Worm (Caenorhabditis elegans) whole organism, L2 larva: ENCODE results near the gene R07E5.11.
A peak's percentile ranks its signal among the peaks of the same experiment; 100 is the strongest.

ENCODE experiments used
- C34F6.9 ChIP-seq: fragments of 150-350 bp; optimal IDR thresholded peaks from 2 replicates; lab custom pipeline; 2014; ENCODE audit warnings: missing biosample characterization, missing genetic modification characterization
- R02D3.7 ChIP-seq: fragments of 150-350 bp; optimal IDR thresholded peaks from 2 replicates; lab custom pipeline; 2014; ENCODE audit warnings: missing biosample characterization, missing genetic modification characterization
- ZK546.5 ChIP-seq: sonication (generic microtip); optimal IDR thresholded peaks from 2 replicates; lab custom pipeline; 2017; ENCODE audit warnings: missing biosample characterization, missing genetic modification characterization
- alr-1 ChIP-seq: fragments of 150-350 bp; optimal IDR thresholded peaks from 2 replicates; lab custom pipeline; 2014; ENCODE audit warnings: missing biosample characterization, missing genetic modification characterization
- aly-2 ChIP-seq: fragments of 150-350 bp; optimal IDR thresholded peaks from 2 replicates; lab custom pipeline; 2014; ENCODE audit warnings: missing biosample characterization, missing genetic modification characterization
- ceh-16 ChIP-seq: fragments of 150-350 bp; optimal IDR thresholded peaks from 2 replicates; lab custom pipeline; 2014; ENCODE audit warnings: missing biosample characterization, missing genetic modification characterization
- ceh-82 ChIP-seq: fragments of 150-350 bp; optimal IDR thresholded peaks from 2 replicates; lab custom pipeline; 2014; ENCODE audit warnings: missing biosample characterization, missing genetic modification characterization
- crh-2 ChIP-seq: sonication (generic microtip); optimal IDR thresholded peaks from 2 replicates; lab custom pipeline; 2017; ENCODE audit warnings: missing biosample characterization, missing genetic modification characterization
- dmd-4 ChIP-seq: sonication (generic microtip); optimal IDR thresholded peaks from 2 replicates; lab custom pipeline; 2017; ENCODE audit warnings: missing biosample characterization, missing genetic modification characterization
- egl-27 ChIP-seq: sonication (generic microtip); optimal IDR thresholded peaks from 3 replicates; lab custom pipeline; 2017; ENCODE audit warnings: missing biosample characterization, missing genetic modification reagents, missing genetic modification characterization
- elt-3 ChIP-seq: sonication (generic microtip); optimal IDR thresholded peaks from 2 replicates; lab custom pipeline; 2017; ENCODE audit warnings: missing biosample characterization, missing genetic modification characterization
- fos-1 ChIP-seq: fragments of 150-350 bp; optimal IDR thresholded peaks from 2 replicates; lab custom pipeline; 2014; ENCODE audit warnings: missing biosample characterization, missing genetic modification characterization
- lsy-2 ChIP-seq, 2 experiments: fragments of 150-350 bp in 1 of 2; sonication (generic microtip) in 1 of 2; optimal IDR thresholded peaks; 2 replicates each; lab custom pipeline; 2014 to 2017; ENCODE audit warnings: missing biosample characterization in 2 of 2, missing genetic modification characterization in 2 of 2
- mab-5 ChIP-seq: fragments of 150-350 bp; optimal IDR thresholded peaks from 2 replicates; lab custom pipeline; 2014; ENCODE audit warnings: missing biosample characterization, missing genetic modification characterization
- nhr-11 ChIP-seq: fragments of 150-350 bp; optimal IDR thresholded peaks from 2 replicates; lab custom pipeline; 2014; ENCODE audit warnings: missing biosample characterization, missing genetic modification characterization
- nhr-129 ChIP-seq: fragments of 150-350 bp; optimal IDR thresholded peaks from 2 replicates; lab custom pipeline; 2014; ENCODE audit warnings: missing biosample characterization, missing genetic modification characterization
- nhr-237 ChIP-seq: fragments of 150-350 bp; optimal IDR thresholded peaks from 2 replicates; lab custom pipeline; 2014; ENCODE audit warnings: missing biosample characterization, missing genetic modification characterization
- nhr-25 ChIP-seq: fragments of 150-350 bp; sonication (generic microtip); optimal IDR thresholded peaks from 3 replicates; lab custom pipeline; 2014; ENCODE audit warnings: missing biosample characterization, missing genetic modification characterization
- nhr-6 ChIP-seq: fragments of 150-350 bp; optimal IDR thresholded peaks from 2 replicates; lab custom pipeline; 2014; ENCODE audit warnings: missing biosample characterization, missing genetic modification characterization
- peb-1 ChIP-seq: fragments of 150-350 bp; optimal IDR thresholded peaks from 2 replicates; lab custom pipeline; 2014; ENCODE audit warnings: missing biosample characterization, missing genetic modification characterization
- sem-4 ChIP-seq: fragments of 150-350 bp; optimal IDR thresholded peaks from 2 replicates; lab custom pipeline; 2014; ENCODE audit warnings: missing biosample characterization, missing genetic modification reagents, missing genetic modification characterization
- sma-9 ChIP-seq, 2 experiments: fragments of 150-350 bp in 1 of 2; sonication (generic microtip) in 1 of 2; optimal IDR thresholded peaks; 2 replicates each; lab custom pipeline; 2014 to 2016; ENCODE audit warnings: missing genetic modification characterization in 2 of 2, mild to moderate bottlenecking in 1 of 2, missing biosample characterization in 1 of 2, missing compliant biosample characterization in 1 of 2, missing genetic modification reagents in 1 of 2, moderate library complexity in 1 of 2
- snpc-4 ChIP-seq: fragments of 150-350 bp; optimal IDR thresholded peaks from 2 replicates; lab custom pipeline; 2014; ENCODE audit warnings: missing biosample characterization, missing genetic modification characterization
- unc-55 ChIP-seq: fragments of 150-350 bp; sonication (generic microtip); optimal IDR thresholded peaks from 3 replicates; lab custom pipeline; 2014; ENCODE audit warnings: missing biosample characterization, missing genetic modification reagents, missing genetic modification characterization
- zag-1 ChIP-seq: fragments of 150-350 bp; optimal IDR thresholded peaks from 2 replicates; lab custom pipeline; 2014; ENCODE audit warnings: missing biosample characterization, missing genetic modification characterization

R07E5.11 gene

ce11 chrIII:4364974-4365373 is 50.1 kb downstream of the R07E5.11 start, which contains the start of gene ckb-1:
Gene ckb-1, plus strand, starts transcription at chrIII:4365274.
- TF ChIP-seq sem-4 (tag; lab: Kevin White, UChicago) (no peak), aly-2 (tag; lab: Kevin White, UChicago) (no peak), C34F6.9 (tag; lab: Kevin White, UChicago) (peak; percentile 24), R02D3.7 (tag; lab: Kevin White, UChicago) (no peak), ZK546.5 (tag; lab: Kevin White, UChicago) (no peak), egl-27 (tag; lab: Kevin White, UChicago) (no peak), crh-2 (no peak), zag-1 (no peak), fos-1 (tag; lab: Kevin White, UChicago) (peak; percentile 29), nhr-11 (tag; lab: Kevin White, UChicago) (no peak), snpc-4 (tag; lab: Kevin White, UChicago) (no peak), nhr-237 (tag; lab: Kevin White, UChicago) (no peak), nhr-6 (tag; lab: Kevin White, UChicago) (no peak), sma-9 (GFP tag; optimal IDR thresholded peaks at IDR 0.05; lab: Kevin White, UChicago) (no peak), sma-9 (tag; optimal IDR thresholded peaks at IDR 0.05; lab: Kevin White, UChicago) (no peak), nhr-25 (tag; lab: Kevin White, UChicago) (no peak), ceh-16 (tag; lab: Kevin White, UChicago) (no peak), ceh-82 (tag; lab: Kevin White, UChicago) (no peak), alr-1 (no peak), peb-1 (tag; lab: Kevin White, UChicago) (no peak), mab-5 (tag; lab: Kevin White, UChicago) (no peak), nhr-129 (tag; lab: Kevin White, UChicago) (no peak), unc-55 (peak; percentile 42), lsy-2 (tag; optimal IDR thresholded peaks at IDR 0.05; lab: Kevin White, UChicago) (peak in 1 of 2 experiments; percentile 10), elt-3 (no peak), dmd-4 (tag; lab: Kevin White, UChicago) (no peak)
